Fruit fly (Drosophila melanogaster) whole organism, embryonic: ENCODE results near the gene Wdr33.

Experiments used
- Adf1 ChIP-seq: fragments of 200-800 bp; sonication (Bioruptor generic); IDR thresholded peaks from 2 replicates; pipeline ENCODE4 v1.3.6; 2022; ENCODE audit warnings: missing biosample characterization, missing genetic modification characterization
- Aef1 ChIP-seq: fragments of 200-800 bp; sonication (Bioruptor generic); IDR thresholded peaks from 3 replicates; pipeline ENCODE4 v1.3.6; 2022; ENCODE audit warnings: missing biosample characterization, missing genetic modification characterization
- Atf6 ChIP-seq: fragments of 200-800 bp; sonication (Bioruptor generic); IDR thresholded peaks from 2 replicates; pipeline ENCODE4 v1.3.6; 2022; ENCODE audit warnings: missing biosample characterization, missing genetic modification characterization
- Bdp1 ChIP-seq: fragments of 200-800 bp; sonication (Bioruptor generic); optimal IDR thresholded peaks from 3 replicates; lab custom pipeline; 2016; ENCODE audit warnings: missing biosample characterization, missing genetic modification characterization
- CG10147 ChIP-seq: fragments of 200-800 bp; sonication (Bioruptor generic); optimal IDR thresholded peaks from 2 replicates; lab custom pipeline; 2019; ENCODE audit warnings: missing biosample characterization, mild to moderate bottlenecking, missing genetic modification characterization, moderate library complexity
- CG14860 ChIP-seq: fragments of 200-800 bp; sonication (Bioruptor generic); IDR thresholded peaks from 3 replicates; pipeline ENCODE4 v1.3.6; 2022; ENCODE audit warnings: missing biosample characterization, missing genetic modification characterization; ENCODE audit not compliant: partially characterized antibody
- CG17328 ChIP-seq: fragments of 200-800 bp; sonication (Bioruptor generic); IDR thresholded peaks from 2 replicates; pipeline ENCODE4 v1.3.6; 2022; ENCODE audit warnings: missing biosample characterization, missing genetic modification characterization
- CG17359 ChIP-seq: fragments of 200-800 bp; sonication (Bioruptor generic); optimal IDR thresholded peaks from 3 replicates; lab custom pipeline; 2018; ENCODE audit warnings: missing biosample characterization, mild to moderate bottlenecking, missing genetic modification characterization, moderate library complexity
- CG17385 ChIP-seq: fragments of 200-800 bp; sonication (Bioruptor generic); optimal IDR thresholded peaks from 3 replicates; lab custom pipeline; 2018; ENCODE audit warnings: missing biosample characterization, mild to moderate bottlenecking, missing genetic modification characterization
- CG18619 ChIP-seq: fragments of 200-800 bp; sonication (Bioruptor generic); optimal IDR thresholded peaks from 3 replicates; lab custom pipeline; 2017; ENCODE audit warnings: missing biosample characterization, mild to moderate bottlenecking, missing genetic modification characterization
- CG31365 ChIP-seq: fragments of 200-800 bp; sonication (Bioruptor generic); optimal IDR thresholded peaks from 2 replicates; lab custom pipeline; 2018; ENCODE audit warnings: missing biosample characterization, mild to moderate bottlenecking, missing genetic modification characterization
- CG4820 ChIP-seq: fragments of 200-800 bp; sonication (Bioruptor generic); optimal IDR thresholded peaks from 3 replicates; lab custom pipeline; 2016; ENCODE audit warnings: missing biosample characterization, missing genetic modification characterization
- CG5180 ChIP-seq: fragments of 200-800 bp; sonication (Bioruptor generic); optimal IDR thresholded peaks from 3 replicates; lab custom pipeline; 2017; ENCODE audit warnings: missing biosample characterization, missing genetic modification characterization, mild to moderate bottlenecking, moderate library complexity, missing genetic modification reagents
- CG5245 ChIP-seq: fragments of 200-800 bp; sonication (Bioruptor generic); optimal IDR thresholded peaks from 3 replicates; lab custom pipeline; 2016; ENCODE audit warnings: missing biosample characterization, missing genetic modification characterization
- CG6689 ChIP-seq: fragments of 200-800 bp; sonication (Bioruptor generic); IDR thresholded peaks from 2 replicates; pipeline ENCODE4 v1.3.6; 2022; ENCODE audit warnings: missing biosample characterization, missing genetic modification characterization
- CrebB ChIP-seq: fragments of 200-800 bp; sonication (Bioruptor generic); optimal IDR thresholded peaks from 3 replicates; lab custom pipeline; 2018; ENCODE audit warnings: missing biosample characterization, mild to moderate bottlenecking, missing genetic modification characterization
- D ChIP-seq, 2 experiments: fragments of 200-800 bp in 1 of 2; fragments of >200 bp in 1 of 2; sonication (Bioruptor generic) in 1 of 2; optimal IDR thresholded peaks; 2 replicates in 1 of 2; 3 replicates in 1 of 2; lab custom pipeline; 2017; ENCODE audit warnings: mild to moderate bottlenecking in 1 of 2, missing biosample characterization in 1 of 2, missing genetic modification characterization in 1 of 2, missing genetic modification reagents in 1 of 2
- Dref ChIP-seq: fragments of 200-800 bp; sonication (Bioruptor generic); IDR thresholded peaks from 2 replicates; pipeline ENCODE4 v1.3.6; 2022; ENCODE audit warnings: missing biosample characterization, missing genetic modification characterization
- ERR ChIP-seq: fragments of 200-800 bp; sonication (Bioruptor generic); optimal IDR thresholded peaks from 2 replicates; lab custom pipeline; 2016; ENCODE audit warnings: missing biosample characterization, missing genetic modification characterization
- Ets97D ChIP-seq: fragments of 200-800 bp; sonication (Bioruptor generic); optimal IDR thresholded peaks from 3 replicates; lab custom pipeline; 2016; ENCODE audit warnings: missing biosample characterization, missing genetic modification characterization
- Hand ChIP-seq: fragments of 200-800 bp; sonication (Bioruptor generic); optimal IDR thresholded peaks from 2 replicates; lab custom pipeline; 2017; ENCODE audit warnings: mild to moderate bottlenecking, missing biosample characterization, missing genetic modification reagents, missing genetic modification characterization
- Opbp ChIP-seq: fragments of 200-800 bp; sonication (Bioruptor generic); IDR thresholded peaks from 3 replicates; pipeline ENCODE4 v1.3.6; 2022; ENCODE audit warnings: missing biosample characterization, missing genetic modification characterization; ENCODE audit not compliant: partially characterized antibody
- Optix ChIP-seq: fragments of 200-800 bp; sonication (Bioruptor generic); IDR thresholded peaks from 3 replicates; pipeline ENCODE4 v1.3.6; 2022; ENCODE audit warnings: missing biosample characterization, missing genetic modification characterization
- Ravus ChIP-seq: fragments of 200-800 bp; sonication (Bioruptor generic); IDR thresholded peaks from 2 replicates; pipeline ENCODE4 v1.3.6; 2022; ENCODE audit warnings: missing biosample characterization, missing genetic modification characterization
- Rfx ChIP-seq: fragments of 200-800 bp; sonication (Bioruptor generic); IDR thresholded peaks from 2 replicates; pipeline ENCODE4 v1.3.6; 2022; ENCODE audit warnings: missing biosample characterization, missing genetic modification characterization
- Six4 ChIP-seq: fragments of 200-800 bp; sonication (Bioruptor generic); optimal IDR thresholded peaks from 2 replicates; lab custom pipeline; 2016; ENCODE audit warnings: missing biosample characterization, missing genetic modification characterization
- Sox100B ChIP-seq: fragments of 200-800 bp; sonication (Bioruptor generic); optimal IDR thresholded peaks from 3 replicates; lab custom pipeline; 2018; ENCODE audit warnings: missing biosample characterization, mild to moderate bottlenecking, missing genetic modification characterization
- Tbp ChIP-seq: fragments of >200 bp; optimal IDR thresholded peaks from 2 replicates; lab custom pipeline; 2018; ENCODE audit warnings: missing biosample characterization, missing genetic modification characterization
- az2 ChIP-seq: fragments of 200-800 bp; sonication (Bioruptor generic); optimal IDR thresholded peaks from 3 replicates; lab custom pipeline; 2016; ENCODE audit warnings: missing biosample characterization, missing genetic modification characterization
- bcd ChIP-seq: fragments of 200-800 bp; sonication (Bioruptor generic); optimal IDR thresholded peaks from 2 replicates; lab custom pipeline; 2017; ENCODE audit warnings: missing biosample characterization, mild to moderate bottlenecking, missing genetic modification characterization
- bsh ChIP-seq, 2 experiments: fragments of 200-800 bp; sonication (Bioruptor generic); optimal IDR thresholded peaks; 2 replicates each; lab custom pipeline; 2017 to 2018; ENCODE audit warnings: mild to moderate bottlenecking in 2 of 2, missing biosample characterization in 2 of 2, missing genetic modification characterization in 2 of 2, moderate library complexity in 1 of 2
- croc ChIP-seq: fragments of 200-800 bp; sonication (Bioruptor generic); conservative IDR thresholded peaks from 3 replicates; pipeline ENCODE4 v1.3.6; 2022; ENCODE audit warnings: missing biosample characterization, missing genetic modification characterization
- da ChIP-seq: fragments of 200-800 bp; sonication (Bioruptor generic); optimal IDR thresholded peaks from 2 replicates; lab custom pipeline; 2016; ENCODE audit warnings: missing biosample characterization, missing genetic modification characterization
- dati ChIP-seq: fragments of 200-800 bp; sonication (Bioruptor generic); IDR thresholded peaks from 2 replicates; pipeline ENCODE4 v1.3.6; 2022; ENCODE audit warnings: missing biosample characterization, missing genetic modification characterization
- emc ChIP-seq: fragments of 200-800 bp; sonication (Bioruptor generic); optimal IDR thresholded peaks from 2 replicates; lab custom pipeline; 2016; ENCODE audit warnings: missing biosample characterization, missing genetic modification characterization
- ems ChIP-seq: fragments of 200-800 bp; sonication (Bioruptor generic); optimal IDR thresholded peaks from 3 replicates; lab custom pipeline; 2016; ENCODE audit warnings: missing biosample characterization, missing genetic modification characterization
- fd3F ChIP-seq: fragments of 200-800 bp; sonication (Bioruptor generic); optimal IDR thresholded peaks from 2 replicates; lab custom pipeline; 2018; ENCODE audit warnings: missing biosample characterization, mild to moderate bottlenecking, missing genetic modification characterization, moderate library complexity
- fd96Cb ChIP-seq: fragments of 200-800 bp; sonication (Bioruptor generic); optimal IDR thresholded peaks from 2 replicates; lab custom pipeline; 2018; ENCODE audit warnings: missing biosample characterization, mild to moderate bottlenecking, missing genetic modification characterization, moderate library complexity
- grn ChIP-seq: fragments of 200-800 bp; sonication (Bioruptor generic); optimal IDR thresholded peaks from 3 replicates; lab custom pipeline; 2017; ENCODE audit warnings: missing biosample characterization, missing genetic modification characterization
- her ChIP-seq: fragments of 200-800 bp; sonication (Bioruptor generic); optimal IDR thresholded peaks from 2 replicates; lab custom pipeline; 2016; ENCODE audit warnings: missing biosample characterization, missing genetic modification characterization
- jumu ChIP-seq: fragments of 200-800 bp; sonication (Bioruptor generic); optimal IDR thresholded peaks from 3 replicates; lab custom pipeline; 2016; ENCODE audit warnings: missing biosample characterization, missing genetic modification characterization
- lbe ChIP-seq: fragments of 200-800 bp; sonication (Bioruptor generic); optimal IDR thresholded peaks from 2 replicates; lab custom pipeline; 2016; ENCODE audit warnings: missing biosample characterization, mild to moderate bottlenecking, missing genetic modification characterization
- mam ChIP-seq: fragments of 200-800 bp; sonication (Bioruptor generic); optimal IDR thresholded peaks from 3 replicates; lab custom pipeline; 2016; ENCODE audit warnings: missing biosample characterization, missing genetic modification characterization
- nerfin-2 ChIP-seq: fragments of 200-800 bp; sonication (Bioruptor generic); IDR thresholded peaks from 2 replicates; pipeline ENCODE4 v1.3.6; 2022; ENCODE audit warnings: missing biosample characterization, missing genetic modification characterization; ENCODE audit not compliant: partially characterized antibody
- nmo ChIP-seq: fragments of 200-800 bp; sonication (Bioruptor generic); optimal IDR thresholded peaks from 2 replicates; lab custom pipeline; 2018; ENCODE audit warnings: missing biosample characterization, mild to moderate bottlenecking, missing genetic modification characterization, moderate library complexity
- peb ChIP-seq: fragments of 200-800 bp; sonication (Bioruptor generic); IDR thresholded peaks from 2 replicates; pipeline ENCODE4 v1.3.6; 2022; ENCODE audit warnings: missing biosample characterization, missing genetic modification characterization
- rib ChIP-seq: fragments of 200-800 bp; sonication (Bioruptor generic); IDR thresholded peaks from 2 replicates; pipeline ENCODE4 v1.3.6; 2022; ENCODE audit warnings: missing biosample characterization, missing genetic modification characterization
- sima ChIP-seq: fragments of 200-800 bp; sonication (Bioruptor generic); optimal IDR thresholded peaks from 2 replicates; lab custom pipeline; 2016; ENCODE audit warnings: missing biosample characterization, missing genetic modification characterization
- stc ChIP-seq: fragments of 200-800 bp; sonication (Bioruptor generic); IDR thresholded peaks from 2 replicates; pipeline ENCODE4 v1.3.6; 2022; ENCODE audit warnings: missing biosample characterization, missing genetic modification characterization
- tgo ChIP-seq: fragments of 200-800 bp; sonication (Bioruptor generic); IDR thresholded peaks from 3 replicates; pipeline ENCODE4 v1.3.6; 2022; ENCODE audit warnings: missing biosample characterization, missing genetic modification characterization

Wdr33 gene

DNA sequence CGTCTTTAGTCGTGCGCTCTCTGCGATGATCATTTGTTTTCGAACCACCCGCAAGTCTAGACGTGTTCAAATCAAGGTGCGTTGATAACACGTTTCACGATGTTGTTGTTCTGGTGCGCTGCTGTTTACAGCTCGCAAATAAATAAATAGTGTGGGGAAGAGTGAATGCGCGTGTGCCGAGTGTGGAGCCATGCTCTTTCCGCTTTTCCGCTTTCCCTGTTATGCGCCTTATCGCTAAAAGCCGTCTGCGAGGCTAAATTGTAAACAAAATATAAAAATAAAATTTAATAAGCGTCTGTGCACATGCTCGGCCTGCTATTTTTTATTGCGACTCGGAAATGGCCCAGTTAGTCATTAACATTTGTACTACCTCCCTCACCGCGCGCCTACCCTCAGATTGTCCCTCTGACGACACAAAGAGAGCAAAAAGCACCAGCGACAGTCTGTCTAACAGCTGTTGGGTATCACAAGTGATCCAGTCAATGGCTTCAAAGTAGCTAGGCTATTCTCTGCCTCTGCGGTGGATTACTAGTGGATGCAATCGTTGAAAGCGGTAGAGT, 12.3 kb downstream of the Wdr33 start (continued):
- peak; percentile 57 for TF ChIP-seq CG17328 (GFP tag; lab: Robert Waterston, UW)
- TF ChIP-seq emc (GFP tag; lab: Kevin White, UChicago): no peak
- TF ChIP-seq grn (GFP tag; lab: Kevin White, UChicago): peak; percentile 73
- peak; percentile 76 for TF ChIP-seq Hand (GFP tag; lab: Kevin White, UChicago)
- peak; percentile 87 for TF ChIP-seq CG31365 (tag; lab: Kevin White, UChicago)
- TF ChIP-seq stc (GFP tag; lab: Robert Waterston, UW): peak; percentile 65; the same call in 1 of the 2 replicates
- TF ChIP-seq her (GFP tag; lab: Kevin White, UChicago): peak; percentile 82
- TF ChIP-seq D (optimal IDR thresholded peaks at IDR 0.05; lab: Kevin White, UChicago): no peak
- TF ChIP-seq D (GFP tag; optimal IDR thresholded peaks at IDR 0.05; lab: Kevin White, UChicago): peak; percentile 74
- TF ChIP-seq Tbp (GFP tag; lab: Kevin White, UChicago): no peak
- TF ChIP-seq lbe (GFP tag; lab: Kevin White, UChicago): peak; percentile 12
- peak; percentile 39; the same call in 1 of the 3 replicates for TF ChIP-seq Aef1 (GFP tag; lab: Robert Waterston, UW)
- TF ChIP-seq Adf1: peak; percentile 49; the same call in 1 of the 2 replicates
- no peak for TF ChIP-seq dati (GFP tag; lab: Robert Waterston, UW)
- TF ChIP-seq CG5245 (GFP tag; lab: Kevin White, UChicago): peak; percentile 9
- TF ChIP-seq Opbp: no peak
- TF ChIP-seq CG5180 (GFP tag; lab: Kevin White, UChicago): peak; percentile 83
- peak; percentile 92 for TF ChIP-seq CrebB (tag; lab: Kevin White, UChicago)
- no peak for TF ChIP-seq jumu (GFP tag; lab: Kevin White, UChicago)
- no peak for TF ChIP-seq tgo (GFP tag; lab: Robert Waterston, UW)
- TF ChIP-seq bcd (GFP tag; lab: Kevin White, UChicago): peak; percentile 57
- TF ChIP-seq CG4820 (GFP tag; lab: Kevin White, UChicago): peak; percentile 22
- TF ChIP-seq Sox100B (GFP tag; lab: Kevin White, UChicago): no peak
- TF ChIP-seq croc (GFP tag; lab: Robert Waterston, UW): no peak
- no peak for TF ChIP-seq Dref
- TF ChIP-seq fd3F (GFP tag; lab: Kevin White, UChicago): no peak
- TF ChIP-seq Atf6: peak; percentile 62
- TF ChIP-seq Ets97D: peak; percentile 26
- no peak for TF ChIP-seq nerfin-2 (GFP tag; lab: Robert Waterston, UW)
- no peak for TF ChIP-seq Ravus
- peak; percentile 82 for TF ChIP-seq CG17359 (tag; lab: Kevin White, UChicago)
- peak; percentile 50 for TF ChIP-seq CG6689 (GFP tag; lab: Robert Waterston, UW)
- TF ChIP-seq CG10147: no peak
- no peak for TF ChIP-seq az2 (GFP tag; lab: Kevin White, UChicago)
- peak; percentile 46; the same call in 1 of the 3 replicates for TF ChIP-seq Optix (GFP tag; lab: Robert Waterston, UW)
- peak; percentile 56 for TF ChIP-seq ems (GFP tag; lab: Kevin White, UChicago)
- TF ChIP-seq Six4: peak; percentile 57
- peak; percentile 80 for TF ChIP-seq CG17385 (GFP tag; lab: Kevin White, UChicago)
- peak; percentile 37 for TF ChIP-seq ERR (GFP tag; lab: Kevin White, UChicago)
- TF ChIP-seq peb: no peak
- peak; percentile 86 for TF ChIP-seq CG18619 (GFP tag; lab: Kevin White, UChicago)
- peak; percentile 71 for TF ChIP-seq rib (GFP tag; lab: Robert Waterston, UW)
- TF ChIP-seq fd96Cb (tag; lab: Kevin White, UChicago): no peak
- peak; percentile 63; the same call in 1 of the 2 replicates for TF ChIP-seq Rfx (GFP tag; lab: Robert Waterston, UW)
- TF ChIP-seq da (GFP tag; lab: Kevin White, UChicago): no peak
- TF ChIP-seq CG14860 (GFP tag; lab: Robert Waterston, UW): no peak
- peak; percentile 32 for TF ChIP-seq sima (GFP tag; lab: Kevin White, UChicago)
- TF ChIP-seq mam (GFP tag; lab: Kevin White, UChicago): peak; percentile 28
- TF ChIP-seq nmo (GFP tag; lab: Kevin White, UChicago): no peak
- peak; percentile 55 to 82 for TF ChIP-seq bsh (GFP tag; optimal IDR thresholded peaks at IDR 0.05; lab: Kevin White, UChicago)
- peak; percentile 23 for TF ChIP-seq Bdp1 (GFP tag; lab: Kevin White, UChicago)
